Worm (Caenorhabditis elegans) whole organism, dauer: ENCODE data around the gene ruvb-1.

Experiments
- unc-62 ChIP-seq: sonication (generic microtip); optimal IDR thresholded peaks from 2 replicates; lab custom pipeline; 2017; ENCODE audit warnings: missing biosample characterization, missing genetic modification reagents, missing genetic modification characterization

ruvb-1 gene

ce11 chrV:9958231-9958630, 22.4 kb downstream of the ruvb-1 start, which contains the start of gene anmt-3:
Gene anmt-3, minus strand, starts transcription at chrV:9958331.
- TF ChIP-seq unc-62 (GFP tag; lab: Kevin White, UChicago) = no peak

- no peak for TF ChIP-seq unc-62 (GFP tag; lab: Kevin White, UChicago)
Observed at ce11 chrV:9952396-9952795, 28.2 kb downstream of the ruvb-1 start, which contains the start of gene mam-5. Gene mam-5, plus strand, starts transcription at chrV:9952699.

- no peak for TF ChIP-seq unc-62 (GFP tag; lab: Kevin White, UChicago)
Observed at ce11 chrV:9950861-9951260, 29.7 kb downstream of the ruvb-1 start, which contains the start of gene ttr-46. Gene ttr-46, plus strand, starts transcription at chrV:9951233.

ce11 chrV:9948840-9949239, 31.8 kb downstream of the ruvb-1 start, which contains the start of gene nlp-58:
Gene nlp-58, minus strand, starts transcription at chrV:9948940.
- no peak for TF ChIP-seq unc-62 (GFP tag; lab: Kevin White, UChicago)

ce11 chrV:9944093-9944492, 36.5 kb downstream of the ruvb-1 start, which contains the start of gene sre-28:
Gene sre-28, plus strand, starts transcription at chrV:9944393.
- no peak for TF ChIP-seq unc-62 (GFP tag; lab: Kevin White, UChicago)

- TF ChIP-seq unc-62 (GFP tag; lab: Kevin White, UChicago) = no peak
Observed at ce11 chrV:9943039-9943438, 37.6 kb downstream of the ruvb-1 start, which contains the start of gene fipr-12. Gene fipr-12, plus strand, starts transcription at chrV:9943339.

ce11 chrV:9937435-9937834, 43.2 kb downstream of the ruvb-1 start, which contains the start of gene srj-33:
Gene srj-33, minus strand, starts transcription at chrV:9937535.
- no peak for TF ChIP-seq unc-62 (GFP tag; lab: Kevin White, UChicago)

- TF ChIP-seq unc-62 (GFP tag; lab: Kevin White, UChicago) = no peak
Observed at ce11 chrV:9930612-9931065, 50.0 kb downstream of the ruvb-1 start, which contains the start of the genes rmh-2 and suds-3. Gene rmh-2, minus strand, starts transcription at chrV:9930775. Gene suds-3, plus strand, starts transcription at chrV:9931015.
